Worm (Caenorhabditis elegans): ENCODE data around the gene clec-185.

clec-185 gene

ce11 chrIV:12454750-12455149 lies 16.3 kb downstream of the clec-185 start, which contains the start of gene smz-1:
Gene smz-1 (plus strand): TSS chrIV:12455050.
- TF ChIP-seq ceh-9 (tag; optimal IDR thresholded peaks at IDR 0.05) (no peak), zip-5 (tag; optimal IDR thresholded peaks at IDR 0.05) (no peak), nhr-11 (tag; optimal IDR thresholded peaks at IDR 0.05) (no peak), F13H6.1 (tag; optimal IDR thresholded peaks at IDR 0.05) (no peak), ceh-19 (GFP tag; optimal IDR thresholded peaks at IDR 0.05) (no peak), unc-3 (GFP tag; conservative IDR thresholded peaks at IDR 0.05) (no peak), unc-3 (tag; optimal IDR thresholded peaks at IDR 0.05) (no peak), mec-3 (tag; optimal IDR thresholded peaks at IDR 0.05; ENCODE audit: borderline replicate concordance) (no peak), syd-9 (tag; optimal IDR thresholded peaks at IDR 0.05) (no peak), ttx-3 (tag; optimal IDR thresholded peaks at IDR 0.05) (no peak), unc-42 (tag; optimal IDR thresholded peaks at IDR 0.05) (no peak), rnt-1 (tag; optimal IDR thresholded peaks at IDR 0.05) (no peak), ama-1 (optimal IDR thresholded peaks at IDR 0.05) (no peak), tbx-7 (tag; optimal IDR thresholded peaks at IDR 0.05) (no peak), elt-2 (tag; optimal IDR thresholded peaks at IDR 0.05) (no peak), K09A11.1 (tag; optimal IDR thresholded peaks at IDR 0.05; ENCODE audit: insufficient read depth) (no peak), pax-1 (tag; optimal IDR thresholded peaks at IDR 0.05) (no peak)

ce11 chrIV:12456613-12457012 lies 18.2 kb downstream of the clec-185 start, which contains the start of gene C25G4.7:
Gene C25G4.7 (plus strand): TSS chrIV:12456913.
- TF ChIP-seq C08G9.2 (tag; optimal IDR thresholded peaks at IDR 0.05) (no peak), hlh-30 (tag; optimal IDR thresholded peaks at IDR 0.05; ENCODE audit: insufficient read depth) (no peak), odd-2 (tag; optimal IDR thresholded peaks at IDR 0.05) (no peak), ama-1 (optimal IDR thresholded peaks at IDR 0.05) (no peak), Y22D7AL.16 (tag; optimal IDR thresholded peaks at IDR 0.05) (no peak), sdc-2 (tag; optimal IDR thresholded peaks at IDR 0.05) (no peak), gmeb-2 (tag; optimal IDR thresholded peaks at IDR 0.05) (no peak)

ce11 chrIV:12463370-12463769 lies 24.9 kb downstream of the clec-185 start, which contains the start of gene C25G4.8:
Gene C25G4.8 (minus strand): TSS chrIV:12463470.
- no peak for TF ChIP-seq unc-55 (GFP tag; optimal IDR thresholded peaks at IDR 0.05)
- TF ChIP-seq npax-4 (tag; optimal IDR thresholded peaks at IDR 0.05) = no peak
- no peak for TF ChIP-seq pqm-1 (tag; optimal IDR thresholded peaks at IDR 0.05)
- TF ChIP-seq ceh-48 (tag; optimal IDR thresholded peaks at IDR 0.05) = no peak
- no peak for TF ChIP-seq pros-1 (tag; optimal IDR thresholded peaks at IDR 0.05)
- TF ChIP-seq ets-4 (tag; optimal IDR thresholded peaks at IDR 0.05) = no peak
- TF ChIP-seq unc-42 (tag; optimal IDR thresholded peaks at IDR 0.05) = no peak
- no peak for TF ChIP-seq fax-1 (tag; optimal IDR thresholded peaks at IDR 0.05)
- no peak for TF ChIP-seq madf-2 (tag; optimal IDR thresholded peaks at IDR 0.05)
- TF ChIP-seq hlh-6 (tag; optimal IDR thresholded peaks at IDR 0.05) = no peak
- TF ChIP-seq hlh-8 (tag; optimal IDR thresholded peaks at IDR 0.05) = no peak
- TF ChIP-seq nhr-11 (tag; optimal IDR thresholded peaks at IDR 0.05) = no peak
- no peak for TF ChIP-seq pat-9 (tag; optimal IDR thresholded peaks at IDR 0.05)

- no peak for TF ChIP-seq ceh-6 (GFP tag; optimal IDR thresholded peaks at IDR 0.05)
- no peak for TF ChIP-seq ets-4 (tag; optimal IDR thresholded peaks at IDR 0.05)
- TF ChIP-seq C08G9.2 (tag; optimal IDR thresholded peaks at IDR 0.05) = no peak
- TF ChIP-seq ceh-30 (tag; optimal IDR thresholded peaks at IDR 0.05) = no peak
- no peak for TF ChIP-seq dmd-4 (tag; optimal IDR thresholded peaks at IDR 0.05; ENCODE audit: borderline replicate concordance)
- no peak for TF ChIP-seq unc-55 (GFP tag; optimal IDR thresholded peaks at IDR 0.05)
- no peak for TF ChIP-seq eyg-1 (tag; optimal IDR thresholded peaks at IDR 0.05)
- TF ChIP-seq madf-2 (tag; optimal IDR thresholded peaks at IDR 0.05) = no peak
- no peak for TF ChIP-seq sdc-2 (tag; optimal IDR thresholded peaks at IDR 0.05)
- no peak for TF ChIP-seq pqm-1 (tag; optimal IDR thresholded peaks at IDR 0.05)
- TF ChIP-seq Y22D7AL.16 (tag; optimal IDR thresholded peaks at IDR 0.05) = no peak
- no peak for TF ChIP-seq sox-4 (tag; optimal IDR thresholded peaks at IDR 0.05)
- TF ChIP-seq ahr-1 (tag; optimal IDR thresholded peaks at IDR 0.05) = no peak
- no peak for TF ChIP-seq ceh-14 (tag; optimal IDR thresholded peaks at IDR 0.05)
Observed at ce11 chrIV:12464822-12465221, 26.4 kb downstream of the clec-185 start.

Data from whole organism, late embryonic.